Fruit fly (Drosophila melanogaster): ENCODE measurements around the gene Trx2.

dm6 chr2L:9591146-9591545, 21.8 kb upstream of the Trx2 start:
- TF ChIP-seq lola (GFP tag; optimal IDR thresholded peaks at IDR 0.05) (no peak), Rel (GFP tag; optimal IDR thresholded peaks at IDR 0.05) (no peak), Rel (tag; optimal IDR thresholded peaks at IDR 0.05) (no peak), Hr78 (GFP tag; optimal IDR thresholded peaks at IDR 0.05) (no peak), usp (GFP tag; optimal IDR thresholded peaks at IDR 0.05) (no peak), Hnf4 (GFP tag; optimal IDR thresholded peaks at IDR 0.05) (no peak), ey (GFP tag; optimal IDR thresholded peaks at IDR 0.05) (no peak), CG9705 (GFP tag; optimal IDR thresholded peaks at IDR 0.05) (no peak), sv (GFP tag; optimal IDR thresholded peaks at IDR 0.05) (no peak), h (GFP tag; optimal IDR thresholded peaks at IDR 0.05) (no peak), GATAd (GFP tag; optimal IDR thresholded peaks at IDR 0.05) (no peak), sage (GFP tag; optimal IDR thresholded peaks at IDR 0.05) (no peak), psq (GFP tag; optimal IDR thresholded peaks at IDR 0.05) (no peak), dmrt93B (GFP tag; optimal IDR thresholded peaks at IDR 0.05) (no peak)
